Worm (Caenorhabditis elegans): ENCODE results near the gene K02E2.1.

Gene K02E2.1

ce11 chrV:20380320-20380719, 29.0 kb downstream of the K02E2.1 start, which contains the start of gene K02E2.6:
Gene K02E2.6 (plus strand): TSS chrV:20380561.
- TF ChIP-seq chd-7 (tag; optimal IDR thresholded peaks at IDR 0.05) (no peak), attf-3 (GFP tag; conservative IDR thresholded peaks at IDR 0.05) (no peak), D2030.7 (GFP tag; IDR thresholded peaks at IDR 0.05) (no peak), fkh-3 (tag; optimal IDR thresholded peaks at IDR 0.05) (no peak), sdz-38 (tag; optimal IDR thresholded peaks at IDR 0.05) (no peak), K11D2.4 (GFP tag; IDR thresholded peaks at IDR 0.05) (no peak), snpc-1.1 (tag; optimal IDR thresholded peaks at IDR 0.05; ENCODE audit: insufficient read depth) (no peak), ceh-58 (GFP tag; IDR thresholded peaks at IDR 0.05) (no peak), lsy-27 (tag; optimal IDR thresholded peaks at IDR 0.05; ENCODE audit: borderline replicate concordance, insufficient read depth) (no peak), lag-1 (GFP tag; IDR thresholded peaks at IDR 0.05) (no peak), ztf-18 (tag; optimal IDR thresholded peaks at IDR 0.05) (no peak), somi-1 (GFP tag; optimal IDR thresholded peaks at IDR 0.05) (no peak), hmg-1.2 (GFP tag; IDR thresholded peaks at IDR 0.05) (no peak), gei-17 (GFP tag; optimal IDR thresholded peaks at IDR 0.05) (no peak), ekl-4 (GFP tag; IDR thresholded peaks at IDR 0.05) (no peak), ets-4 (GFP tag; optimal IDR thresholded peaks at IDR 0.05) (no peak), ztf-6 (GFP tag; IDR thresholded peaks at IDR 0.05) (no peak), aptf-3 (GFP tag; IDR thresholded peaks at IDR 0.05) (no peak)

DNA sequence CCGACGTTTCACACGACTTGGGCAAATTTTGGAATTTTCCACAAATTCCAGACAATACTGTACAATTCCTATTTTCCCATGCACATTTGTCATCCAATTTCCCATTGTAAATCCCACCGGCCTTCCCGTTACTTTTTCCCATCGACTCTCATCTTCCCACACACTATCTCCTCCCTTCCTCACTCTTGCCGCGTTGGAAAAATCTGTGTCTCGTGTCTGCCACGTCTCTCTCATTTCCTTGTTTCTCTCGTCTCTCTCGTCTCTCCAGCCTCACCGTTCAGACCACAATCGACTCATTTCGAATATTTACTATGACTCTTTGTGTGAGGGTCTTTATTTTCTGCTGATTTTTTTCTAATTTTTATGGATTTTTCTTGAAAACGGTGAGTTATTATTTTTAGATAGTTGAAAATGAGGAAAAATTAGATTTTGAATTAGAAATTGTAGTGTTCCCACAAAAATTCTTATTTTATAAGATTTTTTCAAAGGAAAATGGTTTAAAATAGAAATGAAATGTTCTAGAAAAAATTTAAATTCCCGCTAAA, 31.8 kb downstream of the K02E2.1 start, which contains the start of gene K02E2.11:
Gene K02E2.11 (plus strand): TSS at position 251 of the 545 bp plus-strand sequence.
- TF ChIP-seq lin-40 (tag; optimal IDR thresholded peaks at IDR 0.05) (peak; percentile 19), hmg-1.2 (GFP tag; IDR thresholded peaks at IDR 0.05) (peak; percentile 87; the same call in 1 of the 2 replicates), K12H6.12 (tag; optimal IDR thresholded peaks at IDR 0.05) (peak; percentile 40), let-607 (tag; optimal IDR thresholded peaks at IDR 0.05) (peak in 1 of 2 experiments; percentile 63), lir-1 (GFP tag; conservative IDR thresholded peaks at IDR 0.05) (no peak), aptf-3 (GFP tag; IDR thresholded peaks at IDR 0.05) (no peak)

ce11 chrV:20386942-20387341, 35.6 kb downstream of the K02E2.1 start, which contains the start of gene K02E2.7:
Gene K02E2.7 (minus strand): TSS chrV:20387042.
- TF ChIP-seq unc-62 (GFP tag; optimal IDR thresholded peaks at IDR 0.05) (no peak), lir-1 (GFP tag; conservative IDR thresholded peaks at IDR 0.05) (no peak), F22D6.2 (tag; optimal IDR thresholded peaks at IDR 0.05) (no peak), lin-40 (tag; optimal IDR thresholded peaks at IDR 0.05) (no peak), C06A6.2 (GFP tag; conservative IDR thresholded peaks at IDR 0.05) (no peak), nhr-90 (tag; optimal IDR thresholded peaks at IDR 0.05) (no peak), mxl-1 (tag; optimal IDR thresholded peaks at IDR 0.05) (no peak), let-526 (GFP tag; IDR thresholded peaks at IDR 0.05) (no peak), tbx-9 (tag; optimal IDR thresholded peaks at IDR 0.05; ENCODE audit: borderline replicate concordance) (no peak)

ce11 chrV:20387415-20387814, 36.1 kb downstream of the K02E2.1 start, which contains the start of gene F53H2.1:
Gene F53H2.1 (plus strand): TSS chrV:20387715.
- TF ChIP-seq nhr-27 (tag; optimal IDR thresholded peaks at IDR 0.05) (no peak), lir-1 (GFP tag; conservative IDR thresholded peaks at IDR 0.05) (no peak), cebp-2 (GFP tag; IDR thresholded peaks at IDR 0.05) (no peak), Y56A3A.18 (GFP tag; IDR thresholded peaks at IDR 0.05) (no peak), Y95B8A.8 (GFP tag; IDR thresholded peaks at IDR 0.05) (no peak), egrh-3 (GFP tag; IDR thresholded peaks at IDR 0.05) (no peak), repo-1 (tag; optimal IDR thresholded peaks at IDR 0.05) (no peak), hmg-1.2 (GFP tag; IDR thresholded peaks at IDR 0.05) (no peak), Y53F4B.3 (GFP tag; IDR thresholded peaks at IDR 0.05) (no peak), nfyb-1 (GFP tag; IDR thresholded peaks at IDR 0.05) (no peak)

All from whole organism, young adult.